Worm (Caenorhabditis elegans): ENCODE results near the gene comt-3.
A peak's percentile ranks its signal among the peaks of the same experiment; 100 is the strongest.
"Not testable (repeated sequence)": the region's sequence is repeated elsewhere in the genome, so short reads cannot be mapped to it uniquely, and the experiment has no call there.

comt-3 gene

DNA sequence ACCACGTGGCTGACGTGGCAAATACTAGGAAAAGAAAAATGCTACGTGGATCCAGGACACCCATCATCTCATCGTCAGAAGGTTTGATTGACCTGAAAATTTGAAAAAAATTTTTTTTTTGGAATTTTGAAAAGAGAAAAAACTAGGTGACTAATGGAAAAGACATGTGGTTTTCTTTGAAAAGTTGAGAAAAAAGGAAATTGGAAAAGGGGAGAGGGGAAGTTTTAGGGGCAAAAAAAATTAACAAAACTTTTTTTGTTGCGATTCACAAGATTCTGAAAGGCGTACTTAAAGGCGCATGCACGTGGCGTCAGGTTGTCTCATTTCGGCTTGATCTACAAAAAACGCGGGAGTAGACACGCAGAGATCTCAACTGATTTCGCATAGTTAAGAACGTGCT lies 15.5 kb downstream of the comt-3 start, which contains the start of gene Y40B10A.9:
Gene Y40B10A.9 (minus strand): TSS at position 101 of the 400 bp plus-strand sequence.
- TF ChIP-seq sdc-2 (tag; optimal IDR thresholded peaks at IDR 0.05) (no peak), fax-1 (tag; optimal IDR thresholded peaks at IDR 0.05) (no peak), pat-9 (tag; optimal IDR thresholded peaks at IDR 0.05) (no peak), ceh-22 (tag; optimal IDR thresholded peaks at IDR 0.05) (no peak), unc-86 (tag; optimal IDR thresholded peaks at IDR 0.05) (no peak), ahr-1 (tag; optimal IDR thresholded peaks at IDR 0.05) (no peak), dmd-4 (tag; optimal IDR thresholded peaks at IDR 0.05; ENCODE audit: borderline replicate concordance) (no peak)

DNA sequence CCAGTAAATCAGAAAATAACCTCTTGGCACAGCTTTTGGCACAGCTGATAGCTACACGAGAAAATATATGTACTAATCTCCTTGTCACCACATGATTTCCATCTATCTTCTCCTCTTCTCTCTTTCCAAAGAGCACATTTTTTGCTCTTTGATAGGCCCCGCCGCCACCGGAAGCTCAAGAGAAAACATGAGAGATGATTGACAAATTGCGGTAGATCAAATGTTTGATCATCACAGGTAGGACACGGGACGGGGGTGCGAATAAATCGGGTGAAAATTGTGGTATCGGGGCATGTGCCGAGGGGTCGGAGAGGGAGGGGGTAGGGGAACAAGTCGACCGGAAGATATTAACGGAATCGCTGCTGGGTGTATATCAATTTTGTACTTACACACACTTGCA lies 18.7 kb downstream of the comt-3 start:
- TF ChIP-seq ceh-18 (tag; optimal IDR thresholded peaks at IDR 0.05) (peak; percentile 17), lin-11 (tag; optimal IDR thresholded peaks at IDR 0.05) (no peak), ceh-30 (tag; optimal IDR thresholded peaks at IDR 0.05) (no peak), ceh-34 (tag; optimal IDR thresholded peaks at IDR 0.05) (no peak), pax-1 (tag; optimal IDR thresholded peaks at IDR 0.05) (no peak), ceh-48 (tag; optimal IDR thresholded peaks at IDR 0.05) (no peak), ceh-2 (tag; optimal IDR thresholded peaks at IDR 0.05) (no peak), hlh-6 (tag; optimal IDR thresholded peaks at IDR 0.05) (no peak), unc-55 (GFP tag; optimal IDR thresholded peaks at IDR 0.05) (peak; percentile 50)

DNA sequence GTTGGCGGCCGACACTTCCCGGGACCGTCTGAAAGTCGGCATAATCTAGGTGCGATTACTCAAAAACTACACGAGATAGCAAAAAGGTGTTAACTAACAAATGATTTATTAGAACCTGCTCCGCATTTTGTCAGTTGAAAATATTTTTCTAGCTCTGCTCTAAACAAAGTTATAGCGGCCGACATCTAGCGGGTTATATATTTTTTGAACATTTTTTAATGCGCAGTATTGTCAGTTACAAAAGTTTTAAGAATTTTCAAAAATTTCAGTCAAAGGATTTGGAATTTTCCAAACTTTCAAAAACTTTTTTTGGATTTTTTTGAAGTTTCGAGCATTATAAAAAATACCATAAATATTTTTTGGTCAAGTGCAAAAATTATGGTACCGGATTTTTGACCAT lies 23.9 kb downstream of the comt-3 start:
- TF ChIP-seq dve-1 (tag; optimal IDR thresholded peaks at IDR 0.05): no peak
- TF ChIP-seq ttx-3 (tag; optimal IDR thresholded peaks at IDR 0.05): no peak
- no peak for TF ChIP-seq pha-4 (tag; optimal IDR thresholded peaks at IDR 0.05)

DNA sequence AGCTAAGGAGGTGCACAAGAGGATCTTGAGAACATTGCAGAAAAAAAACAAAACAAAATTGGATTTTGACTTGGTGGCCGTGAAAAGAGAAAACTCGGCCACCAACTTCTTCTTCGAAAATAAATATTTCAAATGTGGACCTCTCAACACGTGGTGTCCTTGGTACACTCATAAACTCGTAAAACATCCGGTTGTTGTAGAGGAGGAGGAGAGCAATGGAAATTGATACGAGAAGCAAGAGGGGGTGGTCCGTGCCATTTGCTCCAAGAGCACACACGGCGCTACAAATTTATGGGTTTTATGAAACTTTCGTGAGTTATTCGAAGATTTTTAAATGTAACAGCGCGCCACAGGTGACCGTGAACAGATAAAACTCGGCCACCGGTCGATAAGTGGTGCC lies 24.6 kb downstream of the comt-3 start:
- TF ChIP-seq hlh-8 (tag; optimal IDR thresholded peaks at IDR 0.05) (peak; percentile 16), C08G9.2 (tag; optimal IDR thresholded peaks at IDR 0.05) (no peak)

DNA sequence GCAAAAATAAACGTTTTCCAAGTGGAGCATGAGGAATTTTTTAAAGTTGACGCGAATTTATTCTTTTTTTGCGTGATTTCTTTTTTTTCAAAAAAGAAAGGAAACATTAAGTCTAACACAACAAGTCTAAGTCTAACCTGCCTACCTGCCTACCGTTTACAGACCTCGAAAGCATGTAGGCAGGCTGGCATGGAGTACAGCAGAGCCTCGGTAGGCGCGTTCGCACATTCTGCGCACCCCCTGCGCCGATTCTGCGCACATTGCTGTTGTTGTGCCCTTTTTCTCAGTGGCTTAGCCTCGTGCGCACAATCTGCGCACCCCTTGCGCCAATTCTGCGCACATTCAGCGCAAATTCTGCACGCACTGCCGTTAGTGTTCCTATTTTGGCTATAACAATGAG lies 26.5 kb downstream of the comt-3 start:
- TF ChIP-seq che-1 (tag; optimal IDR thresholded peaks at IDR 0.05) (no peak), lim-6 (tag; optimal IDR thresholded peaks at IDR 0.05) (no peak), ceh-45 (GFP tag; IDR thresholded peaks at IDR 0.05) (no peak), pag-3 (tag; optimal IDR thresholded peaks at IDR 0.05; ENCODE audit: borderline replicate concordance) (no peak), F13H6.1 (tag; optimal IDR thresholded peaks at IDR 0.05) (no peak), elt-2 (tag; optimal IDR thresholded peaks at IDR 0.05) (no peak), pat-9 (tag; optimal IDR thresholded peaks at IDR 0.05) (no peak), sox-2 (GFP tag; IDR thresholded peaks at IDR 0.05) (no peak), ceh-9 (tag; optimal IDR thresholded peaks at IDR 0.05) (no peak), ztf-16 (tag; optimal IDR thresholded peaks at IDR 0.05) (no peak), elt-4 (tag; optimal IDR thresholded peaks at IDR 0.05) (no peak)

DNA sequence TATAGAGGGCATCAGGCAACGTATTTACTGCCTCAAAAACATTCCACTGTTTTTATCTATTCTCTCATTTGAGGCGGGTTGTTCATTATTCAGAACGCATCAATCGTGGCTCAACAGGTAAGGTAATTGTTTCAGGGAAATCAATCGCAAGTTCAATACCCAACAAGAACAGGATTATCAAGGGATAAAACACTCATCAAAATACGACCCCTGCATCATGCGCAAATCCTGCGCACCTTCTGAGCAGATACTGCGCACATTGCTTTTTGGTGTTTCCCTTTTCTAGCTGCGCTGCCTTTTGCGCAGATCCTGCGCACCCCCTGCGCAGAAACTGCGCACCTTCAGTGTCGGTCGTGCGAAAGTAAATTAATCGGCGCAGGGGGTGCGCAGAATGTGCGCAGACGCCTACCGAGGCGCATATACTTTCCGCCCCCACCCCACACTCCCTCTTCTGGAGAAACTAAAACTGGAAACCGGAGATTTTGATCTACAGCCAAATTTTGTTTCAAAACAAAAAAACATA lies 28.5 kb downstream of the comt-3 start, which contains the start of gene F36F12.3:
Gene F36F12.3 (plus strand): TSS at position 51 of the 523 bp plus-strand sequence.
- TF ChIP-seq pha-4 (tag; optimal IDR thresholded peaks at IDR 0.05); K09A11.1 (tag; optimal IDR thresholded peaks at IDR 0.05; ENCODE audit: insufficient read depth); C08G9.2 (tag; optimal IDR thresholded peaks at IDR 0.05): not testable (repeated sequence)

All from whole organism, late embryonic.